Worm (Caenorhabditis elegans) whole organism, L3 larva: ENCODE results near the gene cyp-29A3.

ENCODE experiments used
- R02D3.7 ChIP-seq: fragments of 150-350 bp; optimal IDR thresholded peaks from 2 replicates; lab custom pipeline; 2014; ENCODE audit warnings: missing biosample characterization, missing genetic modification characterization
- aly-2 ChIP-seq: fragments of 150-350 bp; optimal IDR thresholded peaks from 2 replicates; lab custom pipeline; 2014; ENCODE audit warnings: missing biosample characterization, missing genetic modification characterization
- ama-1 ChIP-seq: fragments of 150-350 bp; optimal IDR thresholded peaks from 2 replicates; lab custom pipeline; 2018
- ceh-28 ChIP-seq: fragments of 150-350 bp; optimal IDR thresholded peaks from 2 replicates; lab custom pipeline; 2014; ENCODE audit warnings: missing biosample characterization, missing genetic modification reagents, missing genetic modification characterization
- ceh-82 ChIP-seq: fragments of 150-350 bp; optimal IDR thresholded peaks from 2 replicates; lab custom pipeline; 2014; ENCODE audit warnings: missing biosample characterization, missing genetic modification characterization
- ceh-9 ChIP-seq: sonication (generic microtip); optimal IDR thresholded peaks from 2 replicates; lab custom pipeline; 2018; ENCODE audit warnings: missing biosample characterization, missing genetic modification characterization
- egl-27 ChIP-seq: sonication (generic microtip); optimal IDR thresholded peaks from 4 replicates; lab custom pipeline; 2017; ENCODE audit warnings: missing biosample characterization, missing genetic modification reagents, missing genetic modification characterization
- egl-5 ChIP-seq: fragments of 150-350 bp; optimal IDR thresholded peaks from 2 replicates; lab custom pipeline; 2017; ENCODE audit warnings: missing biosample characterization, missing genetic modification reagents, missing genetic modification characterization, inconsistent platforms
- elt-2 ChIP-seq: sonication (generic microtip); optimal IDR thresholded peaks from 2 replicates; lab custom pipeline; 2016; ENCODE audit warnings: missing genetic modification reagents, mild to moderate bottlenecking, missing genetic modification characterization, missing compliant biosample characterization
- elt-3 ChIP-seq, 3 experiments: fragments of 150-350 bp in 1 of 3; sonication (generic microtip) in 2 of 3; optimal IDR thresholded peaks; 2 replicates in 2 of 3; 4 replicates in 1 of 3; lab custom pipeline; 2014 to 2017; ENCODE audit warnings: missing biosample characterization in 3 of 3, missing genetic modification characterization in 3 of 3
- eor-1 ChIP-seq, 2 experiments: fragments of 150-350 bp; optimal IDR thresholded peaks; 2 replicates each; lab custom pipeline; 2014 to 2018; ENCODE audit warnings: missing biosample characterization in 2 of 2, missing genetic modification characterization in 2 of 2
- fkh-10 ChIP-seq: sonication (generic microtip); optimal IDR thresholded peaks from 2 replicates; lab custom pipeline; 2017; ENCODE audit warnings: missing biosample characterization, missing genetic modification reagents, missing genetic modification characterization
- fkh-2 ChIP-seq: fragments of 150-350 bp; optimal IDR thresholded peaks from 2 replicates; lab custom pipeline; 2014; ENCODE audit warnings: missing biosample characterization, missing genetic modification reagents, missing genetic modification characterization
- fos-1 ChIP-seq: fragments of 150-350 bp; optimal IDR thresholded peaks from 2 replicates; lab custom pipeline; 2014; ENCODE audit warnings: missing biosample characterization, missing genetic modification characterization
- hmg-11 ChIP-seq: sonication (generic microtip); optimal IDR thresholded peaks from 2 replicates; lab custom pipeline; 2016; ENCODE audit warnings: missing genetic modification characterization, missing compliant biosample characterization
- lin-15B ChIP-seq: fragments of 150-350 bp; optimal IDR thresholded peaks from 2 replicates; lab custom pipeline; 2014; ENCODE audit warnings: missing biosample characterization, missing genetic modification characterization
- lin-39 ChIP-seq: fragments of 150-350 bp; optimal IDR thresholded peaks from 2 replicates; lab custom pipeline; 2018; ENCODE audit warnings: missing biosample characterization, missing genetic modification reagents, missing genetic modification characterization
- lsy-12 ChIP-seq: sonication (generic microtip); optimal IDR thresholded peaks from 2 replicates; lab custom pipeline; 2016; ENCODE audit warnings: mild to moderate bottlenecking, missing genetic modification characterization, missing compliant biosample characterization
- mdl-1 ChIP-seq: fragments of 150-350 bp; optimal IDR thresholded peaks from 2 replicates; lab custom pipeline; 2014; ENCODE audit warnings: missing biosample characterization, missing genetic modification characterization
- mml-1 ChIP-seq: fragments of 150-350 bp; sonication (generic microtip); optimal IDR thresholded peaks from 3 replicates; lab custom pipeline; 2014; ENCODE audit warnings: missing biosample characterization, missing genetic modification characterization
- nfya-1 ChIP-seq: sonication (generic microtip); optimal IDR thresholded peaks from 2 replicates; lab custom pipeline; 2017; ENCODE audit warnings: missing genetic modification characterization, mild to moderate bottlenecking, missing compliant biosample characterization, antibody characterized with exemption, moderate library complexity; ENCODE audit not compliant: insufficient read depth
- nhr-11 ChIP-seq: fragments of 150-350 bp; optimal IDR thresholded peaks from 2 replicates; lab custom pipeline; 2014; ENCODE audit warnings: missing biosample characterization, missing genetic modification characterization
- nhr-12 ChIP-seq: fragments of 150-350 bp; optimal IDR thresholded peaks from 2 replicates; lab custom pipeline; 2014; ENCODE audit warnings: missing biosample characterization, missing genetic modification characterization
- nhr-23 ChIP-seq: fragments of 150-350 bp; optimal IDR thresholded peaks from 2 replicates; lab custom pipeline; 2014; ENCODE audit warnings: missing biosample characterization, missing genetic modification reagents, missing genetic modification characterization
- nhr-237 ChIP-seq: fragments of 150-350 bp; optimal IDR thresholded peaks from 2 replicates; lab custom pipeline; 2014; ENCODE audit warnings: missing biosample characterization, missing genetic modification characterization
- nhr-28 ChIP-seq: fragments of 150-350 bp; optimal IDR thresholded peaks from 2 replicates; lab custom pipeline; 2014; ENCODE audit warnings: missing biosample characterization, missing genetic modification characterization
- nhr-43 ChIP-seq: sonication (generic microtip); optimal IDR thresholded peaks from 2 replicates; lab custom pipeline; 2016; ENCODE audit warnings: mild to moderate bottlenecking, missing genetic modification characterization, missing compliant biosample characterization; ENCODE audit not compliant: poor library complexity, severe bottlenecking
- nhr-76 ChIP-seq: fragments of 150-350 bp; sonication (generic microtip); optimal IDR thresholded peaks from 5 replicates; lab custom pipeline; 2014; ENCODE audit warnings: missing biosample characterization, missing genetic modification characterization
- nhr-77 ChIP-seq: fragments of 150-350 bp; optimal IDR thresholded peaks from 2 replicates; lab custom pipeline; 2014; ENCODE audit warnings: missing biosample characterization, missing genetic modification characterization
- pha-4 ChIP-seq: fragments of 150-350 bp; optimal IDR thresholded peaks from 2 replicates; lab custom pipeline; 2014; ENCODE audit warnings: missing biosample characterization, missing genetic modification reagents, missing genetic modification characterization
- pqm-1 ChIP-seq: fragments of 150-350 bp; optimal IDR thresholded peaks from 2 replicates; lab custom pipeline; 2017; ENCODE audit warnings: missing biosample characterization, missing genetic modification characterization, inconsistent platforms
- skn-1 ChIP-seq: fragments of 150-350 bp; optimal IDR thresholded peaks from 2 replicates; lab custom pipeline; 2014; ENCODE audit warnings: missing biosample characterization, missing genetic modification characterization
- snpc-4 ChIP-seq: fragments of 150-350 bp; optimal IDR thresholded peaks from 2 replicates; lab custom pipeline; 2014; ENCODE audit warnings: missing biosample characterization, missing genetic modification characterization
- unc-39 ChIP-seq: sonication (generic microtip); optimal IDR thresholded peaks from 4 replicates; lab custom pipeline; 2017; ENCODE audit warnings: missing biosample characterization, missing genetic modification characterization
- unc-62 ChIP-seq: fragments of 150-350 bp; sonication (generic microtip); optimal IDR thresholded peaks from 4 replicates; lab custom pipeline; 2014; ENCODE audit warnings: missing biosample characterization, missing genetic modification reagents, missing genetic modification characterization
- zag-1 ChIP-seq: fragments of 150-350 bp; optimal IDR thresholded peaks from 2 replicates; lab custom pipeline; 2014; ENCODE audit warnings: missing biosample characterization, missing genetic modification characterization
- ztf-11 ChIP-seq: fragments of 150-350 bp; optimal IDR thresholded peaks from 2 replicates; lab custom pipeline; 2014; ENCODE audit warnings: missing biosample characterization, missing genetic modification characterization
- ztf-4 ChIP-seq: fragments of 150-350 bp; optimal IDR thresholded peaks from 2 replicates; lab custom pipeline; 2014; ENCODE audit warnings: missing biosample characterization, missing genetic modification characterization

Gene cyp-29A3

ce11 chrV:55946-56345 is 3.1 kb upstream of the cyp-29A3 start, which contains the start of gene srt-52:
Gene srt-52 (minus strand): TSS chrV:56046.
- TF ChIP-seq nhr-23 (tag; lab: Kevin White, UChicago) (no peak), zag-1 (tag; lab: Kevin White, UChicago) (no peak), nfya-1 (tag; lab: Kevin White, UChicago) (no peak), unc-62 (GFP tag; lab: Kevin White, UChicago) (no peak)
- TF ChIP-seq, all 47 proteins: peak for 0

ce11 chrV:63887-64286 is 4.8 kb downstream of the cyp-29A3 start:
- TF ChIP-seq nhr-28 (no peak), ceh-82 (no peak), hmg-11 (no peak), lsy-12 (tag; lab: Kevin White, UChicago) (no peak), fkh-10 (GFP tag; lab: Kevin White, UChicago) (no peak), ztf-4 (tag; lab: Kevin White, UChicago) (no peak), aly-2 (tag; lab: Kevin White, UChicago) (no peak), ceh-28 (tag; lab: Kevin White, UChicago) (no peak), unc-62 (GFP tag; lab: Kevin White, UChicago) (no peak), nhr-43 (tag; lab: Kevin White, UChicago) (no peak), nhr-237 (tag; lab: Kevin White, UChicago) (no peak), R02D3.7 (tag; lab: Kevin White, UChicago) (no peak), fos-1 (no peak)

- TF ChIP-seq lin-39 = no peak
- no peak for TF ChIP-seq aly-2 (tag; lab: Kevin White, UChicago)
- TF ChIP-seq ama-1 = no peak
- no peak for TF ChIP-seq fkh-10 (GFP tag; lab: Kevin White, UChicago)
- no peak for TF ChIP-seq nhr-23 (tag; lab: Kevin White, UChicago)
- TF ChIP-seq mml-1 (tag; lab: Kevin White, UChicago) = no peak
- TF ChIP-seq ceh-9 (tag; lab: Kevin White, UChicago) = no peak
- no peak for TF ChIP-seq elt-2 (tag; lab: Kevin White, UChicago)
- TF ChIP-seq, all 47 proteins: peak for 0
Observed at ce11 chrV:66506-66905, 7.5 kb downstream of the cyp-29A3 start.

ce11 chrV:68112-68511 is 9.1 kb downstream of the cyp-29A3 start:
- no peak for TF ChIP-seq fkh-10 (GFP tag; lab: Kevin White, UChicago)
- TF ChIP-seq egl-27 (tag; lab: Kevin White, UChicago) = no peak
- TF ChIP-seq mdl-1 (tag; lab: Kevin White, UChicago) = no peak
- TF ChIP-seq R02D3.7 (tag; lab: Kevin White, UChicago) = no peak
- TF ChIP-seq fkh-2 (tag; lab: Kevin White, UChicago) = no peak
- no peak for TF ChIP-seq eor-1 (tag; optimal IDR thresholded peaks at IDR 0.05; lab: Kevin White, UChicago)
- TF ChIP-seq nhr-11 (tag; lab: Kevin White, UChicago) = no peak
- TF ChIP-seq ztf-11 (tag; lab: Kevin White, UChicago) = no peak
- no peak for TF ChIP-seq lsy-12 (tag; lab: Kevin White, UChicago)
- no peak for TF ChIP-seq ceh-9 (tag; lab: Kevin White, UChicago)
- TF ChIP-seq nhr-76 (tag; lab: Kevin White, UChicago) = no peak
- no peak for TF ChIP-seq zag-1 (tag; lab: Kevin White, UChicago)
- no peak for TF ChIP-seq unc-39 (tag; lab: Kevin White, UChicago)
- TF ChIP-seq elt-3 (tag; optimal IDR thresholded peaks at IDR 0.05; lab: Kevin White, UChicago) = no peak
- TF ChIP-seq nhr-23 (tag; lab: Kevin White, UChicago) = no peak
- no peak for TF ChIP-seq nhr-43 (tag; lab: Kevin White, UChicago)

ce11 chrV:83732-84131 is 24.7 kb downstream of the cyp-29A3 start, which contains the start of gene daam-1:
Gene daam-1 (minus strand): TSS chrV:83832.
- no peak for TF ChIP-seq nhr-77 (tag; lab: Kevin White, UChicago)
- no peak for TF ChIP-seq fkh-2 (tag; lab: Kevin White, UChicago)
- TF ChIP-seq egl-5 (tag; lab: Kevin White, UChicago) = no peak
- no peak for TF ChIP-seq lin-39
- no peak for TF ChIP-seq zag-1 (tag; lab: Kevin White, UChicago)
- TF ChIP-seq nhr-12 (tag; lab: Kevin White, UChicago) = no peak
- TF ChIP-seq hmg-11 = no peak
- TF ChIP-seq snpc-4 = no peak
- no peak for TF ChIP-seq skn-1 (tag; lab: Kevin White, UChicago)
- no peak for TF ChIP-seq ceh-28 (tag; lab: Kevin White, UChicago)
- TF ChIP-seq lsy-12 (tag; lab: Kevin White, UChicago) = no peak
- TF ChIP-seq pqm-1 (tag; lab: Kevin White, UChicago) = no peak
- no peak for TF ChIP-seq unc-62 (GFP tag; lab: Kevin White, UChicago)
- TF ChIP-seq ztf-11 (tag; lab: Kevin White, UChicago) = no peak
- no peak for TF ChIP-seq lin-15B
- no peak for TF ChIP-seq ztf-4 (tag; lab: Kevin White, UChicago)
- no peak for TF ChIP-seq pha-4 (tag; lab: Kevin White, UChicago)
- no peak for TF ChIP-seq mml-1 (tag; lab: Kevin White, UChicago)
